Worm (Caenorhabditis elegans) whole organism, early embryonic: ENCODE results near the gene F07D3.3.

ENCODE experiments used
- aly-1 ChIP-seq: sonication (generic microtip); optimal IDR thresholded peaks from 2 replicates; lab custom pipeline; 2016; ENCODE audit warnings: missing genetic modification characterization, missing compliant biosample characterization
- pes-1 ChIP-seq: fragments of 200-800 bp; sonication (Bioruptor generic); IDR thresholded peaks from 2 replicates; pipeline ENCODE4 v1.3.6; 2022; ENCODE audit warnings: missing genetic modification reagents, missing genetic modification characterization, missing compliant biosample characterization

- no peak for TF ChIP-seq aly-1 (tag; lab: Kevin White, UChicago)
- no peak for TF ChIP-seq pes-1 (GFP tag; lab: Robert Waterston, UW)
Measured at ce11 chrV:9509597-9509996, 47.1 kb upstream of the F07D3.3 start.
